Fruit fly (Drosophila melanogaster) whole organism, prepupa: ENCODE data around the gene CG7069.

ENCODE experiments used
- Blimp-1 ChIP-seq: fragments of 200-800 bp; sonication (Bioruptor generic); optimal IDR thresholded peaks from 3 replicates; lab custom pipeline; 2017; ENCODE audit warnings: missing biosample characterization, missing genetic modification characterization, mild to moderate bottlenecking, moderate library complexity, missing genetic modification reagents
- CG10631 ChIP-seq: fragments of 200-800 bp; sonication (Bioruptor generic); optimal IDR thresholded peaks from 2 replicates; lab custom pipeline; 2016; ENCODE audit warnings: missing biosample characterization, missing genetic modification characterization
- CG10669 ChIP-seq: fragments of 200-800 bp; sonication (Bioruptor generic); optimal IDR thresholded peaks from 3 replicates; lab custom pipeline; 2018; ENCODE audit warnings: missing biosample characterization, mild to moderate bottlenecking, missing genetic modification characterization, moderate library complexity
- CG11294 ChIP-seq: fragments of 200-800 bp; sonication (Bioruptor generic); IDR thresholded peaks from 2 replicates; pipeline ENCODE4 v1.3.6; 2022; ENCODE audit warnings: missing biosample characterization, missing genetic modification characterization
- CG11762 ChIP-seq: fragments of 200-800 bp; sonication (Bioruptor generic); optimal IDR thresholded peaks from 3 replicates; lab custom pipeline; 2016; ENCODE audit warnings: missing biosample characterization, missing genetic modification characterization; ENCODE audit not compliant: insufficient read depth
- CG11902 ChIP-seq: fragments of 200-800 bp; sonication (Bioruptor generic); optimal IDR thresholded peaks from 3 replicates; lab custom pipeline; 2016; ENCODE audit warnings: missing biosample characterization, missing genetic modification characterization
- CG15336 ChIP-seq: fragments of 200-800 bp; sonication (Bioruptor generic); IDR thresholded peaks from 2 replicates; pipeline ENCODE4 v1.3.6; 2022; ENCODE audit warnings: missing biosample characterization, missing genetic modification characterization
- CG1621 ChIP-seq: fragments of 200-800 bp; sonication (Bioruptor generic); optimal IDR thresholded peaks from 3 replicates; lab custom pipeline; 2018; ENCODE audit warnings: missing biosample characterization, mild to moderate bottlenecking, missing genetic modification characterization
- CG16779 ChIP-seq: fragments of 200-800 bp; sonication (Bioruptor generic); optimal IDR thresholded peaks from 3 replicates; lab custom pipeline; 2017; ENCODE audit warnings: missing biosample characterization, mild to moderate bottlenecking, missing genetic modification characterization
- CG3032 ChIP-seq: fragments of 200-800 bp; optimal IDR thresholded peaks from 2 replicates; lab custom pipeline; 2019; ENCODE audit warnings: missing biosample characterization, mild to moderate bottlenecking, missing genetic modification characterization, moderate library complexity
- CG31627 ChIP-seq: fragments of 200-800 bp; sonication (Bioruptor generic); optimal IDR thresholded peaks from 3 replicates; lab custom pipeline; 2016; ENCODE audit warnings: missing biosample characterization, missing genetic modification characterization
- CG34406 ChIP-seq: fragments of 200-800 bp; sonication (Bioruptor generic); optimal IDR thresholded peaks from 3 replicates; lab custom pipeline; 2016; ENCODE audit warnings: missing biosample characterization, missing genetic modification characterization
- CG3919 ChIP-seq: fragments of 200-800 bp; sonication (Bioruptor generic); optimal IDR thresholded peaks from 3 replicates; lab custom pipeline; 2016; ENCODE audit warnings: missing biosample characterization, missing genetic modification characterization
- CG4318 ChIP-seq: fragments of 200-800 bp; sonication (Bioruptor generic); optimal IDR thresholded peaks from 3 replicates; lab custom pipeline; 2017; ENCODE audit warnings: missing biosample characterization, mild to moderate bottlenecking, missing genetic modification characterization
- CG6163 ChIP-seq: fragments of 200-800 bp; sonication (Bioruptor generic); IDR thresholded peaks from 3 replicates; pipeline ENCODE4 v1.3.6; 2022; ENCODE audit warnings: missing biosample characterization, missing genetic modification characterization
- CG6276 ChIP-seq: fragments of 200-800 bp; sonication (Bioruptor generic); optimal IDR thresholded peaks from 2 replicates; lab custom pipeline; 2017; ENCODE audit warnings: missing biosample characterization, mild to moderate bottlenecking, missing genetic modification characterization
- CG6792 ChIP-seq: fragments of 200-800 bp; sonication (Bioruptor generic); optimal IDR thresholded peaks from 3 replicates; lab custom pipeline; 2016; ENCODE audit warnings: missing biosample characterization, missing genetic modification characterization
- CG6808 ChIP-seq: fragments of 200-800 bp; sonication (Bioruptor generic); optimal IDR thresholded peaks from 3 replicates; lab custom pipeline; 2017; ENCODE audit warnings: missing biosample characterization, missing genetic modification characterization, mild to moderate bottlenecking, moderate library complexity, missing genetic modification reagents
- CG6854 ChIP-seq: fragments of 200-800 bp; sonication (Bioruptor generic); optimal IDR thresholded peaks from 2 replicates; lab custom pipeline; 2017; ENCODE audit warnings: missing biosample characterization, mild to moderate bottlenecking, missing genetic modification characterization
- CG7368 ChIP-seq: fragments of 200-800 bp; sonication (Bioruptor generic); optimal IDR thresholded peaks from 3 replicates; lab custom pipeline; 2016; ENCODE audit warnings: missing biosample characterization, missing genetic modification characterization
- CG8119 ChIP-seq: fragments of 200-800 bp; sonication (Bioruptor generic); IDR thresholded peaks from 3 replicates; pipeline ENCODE4 v1.3.6; 2022; ENCODE audit warnings: missing biosample characterization, missing genetic modification characterization
- CG8319 ChIP-seq: fragments of 200-800 bp; sonication (Bioruptor generic); optimal IDR thresholded peaks from 3 replicates; lab custom pipeline; 2016; ENCODE audit warnings: missing biosample characterization, missing genetic modification characterization
- CG8632 ChIP-seq: fragments of 200-800 bp; sonication (Bioruptor generic); optimal IDR thresholded peaks from 3 replicates; lab custom pipeline; 2016; ENCODE audit warnings: missing biosample characterization, missing genetic modification characterization
- CG9139 ChIP-seq: fragments of 200-800 bp; sonication (Bioruptor generic); optimal IDR thresholded peaks from 3 replicates; lab custom pipeline; 2017; ENCODE audit warnings: missing biosample characterization, mild to moderate bottlenecking, missing genetic modification characterization
- Eip75B ChIP-seq: fragments of 200-800 bp; sonication (Bioruptor generic); optimal IDR thresholded peaks from 3 replicates; lab custom pipeline; 2016; ENCODE audit warnings: missing biosample characterization, missing genetic modification characterization
- Eip78C ChIP-seq: fragments of 200-800 bp; sonication (Bioruptor generic); peaks from one replicate; lab custom pipeline; 2016; ENCODE audit warnings: missing biosample characterization, missing genetic modification characterization
- Eip93F ChIP-seq: fragments of 200-800 bp; sonication (Bioruptor generic); optimal IDR thresholded peaks from 2 replicates; lab custom pipeline; 2016; ENCODE audit warnings: missing biosample characterization, mild to moderate bottlenecking, missing genetic modification characterization
- Ets21C ChIP-seq: fragments of 200-800 bp; sonication (Bioruptor generic); optimal IDR thresholded peaks from 3 replicates; lab custom pipeline; 2016; ENCODE audit warnings: missing biosample characterization, missing genetic modification characterization
- Ets96B ChIP-seq: fragments of 200-800 bp; optimal IDR thresholded peaks from 2 replicates; lab custom pipeline; 2019; ENCODE audit warnings: missing biosample characterization, mild to moderate bottlenecking, missing genetic modification characterization, moderate library complexity
- Hr39 ChIP-seq: fragments of 200-800 bp; sonication (Bioruptor generic); optimal IDR thresholded peaks from 2 replicates; lab custom pipeline; 2016; ENCODE audit warnings: missing biosample characterization, missing genetic modification characterization
- Hr4 ChIP-seq: fragments of 200-800 bp; sonication (Bioruptor generic); optimal IDR thresholded peaks from 3 replicates; lab custom pipeline; 2016; ENCODE audit warnings: missing biosample characterization, missing genetic modification characterization
- Met ChIP-seq: fragments of 200-800 bp; sonication (Bioruptor generic); optimal IDR thresholded peaks from 3 replicates; lab custom pipeline; 2016; ENCODE audit warnings: missing biosample characterization, missing genetic modification characterization
- OdsH ChIP-seq: fragments of 200-800 bp; sonication (Bioruptor generic); optimal IDR thresholded peaks from 3 replicates; lab custom pipeline; 2016; ENCODE audit warnings: missing biosample characterization, missing genetic modification characterization
- Smox ChIP-seq: fragments of 200-800 bp; sonication (Bioruptor generic); optimal IDR thresholded peaks from 3 replicates; lab custom pipeline; 2016; ENCODE audit warnings: missing biosample characterization, missing genetic modification characterization
- Sox14 ChIP-seq: fragments of 200-800 bp; sonication (Bioruptor generic); optimal IDR thresholded peaks from 3 replicates; lab custom pipeline; 2016; ENCODE audit warnings: missing biosample characterization, missing genetic modification characterization
- Sox15 ChIP-seq: fragments of 200-800 bp; sonication (Bioruptor generic); optimal IDR thresholded peaks from 3 replicates; lab custom pipeline; 2016; ENCODE audit warnings: missing biosample characterization, missing genetic modification characterization
- achi ChIP-seq: fragments of 200-800 bp; sonication (Bioruptor generic); optimal IDR thresholded peaks from 3 replicates; lab custom pipeline; 2016; ENCODE audit warnings: missing biosample characterization, missing genetic modification characterization
- acj6 ChIP-seq: fragments of 200-800 bp; sonication (Bioruptor generic); optimal IDR thresholded peaks from 3 replicates; lab custom pipeline; 2016; ENCODE audit warnings: missing biosample characterization, missing genetic modification characterization
- cyc ChIP-seq: fragments of 200-800 bp; sonication (Bioruptor generic); optimal IDR thresholded peaks from 3 replicates; lab custom pipeline; 2016; ENCODE audit warnings: missing biosample characterization, missing genetic modification characterization
- dac ChIP-seq: fragments of 200-800 bp; sonication (Bioruptor generic); optimal IDR thresholded peaks from 2 replicates; lab custom pipeline; 2017; ENCODE audit warnings: missing biosample characterization, mild to moderate bottlenecking, missing genetic modification characterization
- dsx ChIP-seq: fragments of 200-800 bp; optimal IDR thresholded peaks from 3 replicates; lab custom pipeline; 2019; ENCODE audit warnings: missing biosample characterization, mild to moderate bottlenecking, missing genetic modification characterization, moderate library complexity; ENCODE audit not compliant: poor library complexity, severe bottlenecking
- esn ChIP-seq: fragments of 200-800 bp; sonication (Bioruptor generic); optimal IDR thresholded peaks from 2 replicates; lab custom pipeline; 2016; ENCODE audit warnings: missing biosample characterization, mild to moderate bottlenecking, missing genetic modification characterization, moderate library complexity
- fkh ChIP-seq: fragments of 200-800 bp; sonication (Bioruptor generic); optimal IDR thresholded peaks from 3 replicates; lab custom pipeline; 2017; ENCODE audit warnings: missing biosample characterization, mild to moderate bottlenecking, missing genetic modification characterization, moderate library complexity
- lz ChIP-seq: fragments of 200-800 bp; sonication (Bioruptor generic); optimal IDR thresholded peaks from 3 replicates; lab custom pipeline; 2016; ENCODE audit warnings: missing biosample characterization, missing genetic modification characterization
- net ChIP-seq: fragments of 200-800 bp; sonication (Bioruptor generic); optimal IDR thresholded peaks from 3 replicates; lab custom pipeline; 2016; ENCODE audit warnings: missing biosample characterization, missing genetic modification characterization
- pdm3 ChIP-seq: fragments of 200-800 bp; sonication (Bioruptor generic); optimal IDR thresholded peaks from 3 replicates; lab custom pipeline; 2016; ENCODE audit warnings: missing biosample characterization, missing genetic modification characterization
- salr ChIP-seq, 2 experiments: fragments of 200-800 bp; sonication (Bioruptor generic); optimal IDR thresholded peaks; 3 replicates each; lab custom pipeline; 2016 to 2018; ENCODE audit warnings: missing biosample characterization in 2 of 2, missing genetic modification characterization in 2 of 2, mild to moderate bottlenecking in 1 of 2
- spab ChIP-seq: fragments of 200-800 bp; sonication (Bioruptor generic); optimal IDR thresholded peaks from 2 replicates; lab custom pipeline; 2017; ENCODE audit warnings: missing biosample characterization, mild to moderate bottlenecking, missing genetic modification characterization, missing genetic modification reagents
- ss ChIP-seq, 2 experiments: fragments of 200-800 bp; sonication (Bioruptor generic); optimal IDR thresholded peaks; 2 replicates in 1 of 2; 3 replicates in 1 of 2; lab custom pipeline; 2017 to 2018; ENCODE audit warnings: mild to moderate bottlenecking in 2 of 2, missing biosample characterization in 2 of 2, missing genetic modification characterization in 2 of 2, moderate library complexity in 1 of 2
- svp ChIP-seq: fragments of 200-800 bp; sonication (Bioruptor generic); peaks from one replicate; lab custom pipeline; 2016; ENCODE audit warnings: missing biosample characterization, missing genetic modification characterization
- topi ChIP-seq: fragments of 200-800 bp; sonication (Bioruptor generic); optimal IDR thresholded peaks from 3 replicates; lab custom pipeline; 2016; ENCODE audit warnings: missing biosample characterization, missing genetic modification characterization
- vri ChIP-seq: fragments of 200-800 bp; sonication (Bioruptor generic); optimal IDR thresholded peaks from 3 replicates; lab custom pipeline; 2016; ENCODE audit warnings: missing biosample characterization, mild to moderate bottlenecking, missing genetic modification characterization

Gene CG7069

DNA sequence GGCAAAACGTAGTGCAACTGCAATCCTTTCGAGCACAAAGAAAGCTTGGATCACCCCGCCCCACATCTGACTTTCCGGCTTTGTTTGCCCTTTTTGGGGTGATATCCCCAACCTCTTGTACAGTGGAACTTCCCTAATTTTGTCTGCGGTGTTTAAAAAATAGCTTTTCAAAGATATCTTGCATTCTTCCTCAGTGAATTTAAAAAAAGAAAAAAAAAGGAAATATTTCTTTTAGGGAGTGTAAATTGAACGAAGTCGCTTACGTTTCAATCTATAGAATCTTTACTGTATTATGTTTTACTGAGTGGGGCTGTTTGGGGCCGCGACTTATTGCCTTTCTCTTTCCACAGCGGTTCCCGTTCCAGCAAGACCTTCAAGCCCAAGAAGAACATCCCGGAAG, 49.0 kb downstream of the CG7069 start:
- TF ChIP-seq CG6163 (GFP tag; lab: Robert Waterston, UW) = peak; percentile 86
- no peak for TF ChIP-seq CG6854
- TF ChIP-seq spab (GFP tag; lab: Kevin White, UChicago) = no peak
- TF ChIP-seq CG8119 (GFP tag; lab: Robert Waterston, UW) = peak; percentile 59; the same call in 2 of the 3 replicates
- peak; percentile 80 for TF ChIP-seq CG6792 (GFP tag; lab: Kevin White, UChicago)
- TF ChIP-seq pdm3 (GFP tag; lab: Kevin White, UChicago) = peak; percentile 77
- peak; percentile 82 for TF ChIP-seq lz (GFP tag; lab: Kevin White, UChicago)
- no peak for TF ChIP-seq Hr4 (GFP tag; lab: Kevin White, UChicago)
- no peak for TF ChIP-seq CG10631 (GFP tag; lab: Kevin White, UChicago)
- TF ChIP-seq CG15336 (GFP tag; lab: Robert Waterston, UW) = peak; percentile 82; the same call in 1 of the 2 replicates
- TF ChIP-seq CG3919 (GFP tag; lab: Kevin White, UChicago) = peak; percentile 74
- TF ChIP-seq Eip78C = peak; percentile 88
- peak; percentile 84 for TF ChIP-seq Met
- TF ChIP-seq ss (GFP tag; optimal IDR thresholded peaks at IDR 0.05; lab: Kevin White, UChicago) = peak in 1 of 2 experiments; percentile 39
- no peak for TF ChIP-seq CG6276
- no peak for TF ChIP-seq salr (GFP tag; optimal IDR thresholded peaks at IDR 0.05; lab: Kevin White, UChicago)
- TF ChIP-seq vri (GFP tag; lab: Kevin White, UChicago) = peak; percentile 45
- TF ChIP-seq CG4318 (GFP tag; lab: Kevin White, UChicago) = no peak
- TF ChIP-seq fkh = no peak
- TF ChIP-seq CG16779 = peak; percentile 27
- TF ChIP-seq Eip93F (GFP tag; lab: Kevin White, UChicago) = peak; percentile 24
- TF ChIP-seq Sox15 (GFP tag; lab: Kevin White, UChicago) = peak; percentile 47
- peak; percentile 72 for TF ChIP-seq acj6 (GFP tag; lab: Kevin White, UChicago)
- peak; percentile 79 for TF ChIP-seq Smox (GFP tag; lab: Kevin White, UChicago)
- no peak for TF ChIP-seq dsx
- TF ChIP-seq CG6808 (GFP tag; lab: Kevin White, UChicago) = peak; percentile 24
- peak; percentile 75 for TF ChIP-seq Sox14
- peak; percentile 71 for TF ChIP-seq CG8632 (GFP tag; lab: Kevin White, UChicago)
- peak; percentile 84 for TF ChIP-seq cyc
- TF ChIP-seq CG7368 (GFP tag; lab: Kevin White, UChicago) = no peak
- peak; percentile 86 for TF ChIP-seq esn
- peak; percentile 55 for TF ChIP-seq Ets96B (tag; lab: Kevin White, UChicago)
- TF ChIP-seq svp = peak; percentile 95
- TF ChIP-seq Hr39 (GFP tag; lab: Kevin White, UChicago) = peak; percentile 86
- peak; percentile 35; the same call in 1 of the 2 replicates for TF ChIP-seq CG11294 (GFP tag; lab: Robert Waterston, UW)
- peak; percentile 61 for TF ChIP-seq net (GFP tag; lab: Kevin White, UChicago)
- peak; percentile 69 for TF ChIP-seq achi (GFP tag; lab: Kevin White, UChicago)
- TF ChIP-seq Ets21C (GFP tag; lab: Kevin White, UChicago) = peak; percentile 73
- no peak for TF ChIP-seq dac (GFP tag; lab: Kevin White, UChicago)
- peak; percentile 23 for TF ChIP-seq CG10669 (GFP tag; lab: Kevin White, UChicago)
- TF ChIP-seq Eip75B (GFP tag; lab: Kevin White, UChicago) = peak; percentile 85
- peak; percentile 72 for TF ChIP-seq CG34406
- peak; percentile 61 for TF ChIP-seq CG8319
- peak; percentile 87 for TF ChIP-seq CG31627 (GFP tag; lab: Kevin White, UChicago)
- no peak for TF ChIP-seq OdsH (GFP tag; lab: Kevin White, UChicago)
- peak; percentile 68 for TF ChIP-seq CG11902 (GFP tag; lab: Kevin White, UChicago)
- no peak for TF ChIP-seq CG1621 (tag; lab: Kevin White, UChicago)
- TF ChIP-seq topi (GFP tag; lab: Kevin White, UChicago) = peak; percentile 83
- peak; percentile 24 for TF ChIP-seq CG11762 (GFP tag; lab: Kevin White, UChicago)
- peak; percentile 61 for TF ChIP-seq CG3032
- peak; percentile 33 for TF ChIP-seq Blimp-1 (GFP tag; lab: Kevin White, UChicago)
- TF ChIP-seq CG9139 (GFP tag; lab: Kevin White, UChicago) = no peak
